Fruit fly (Drosophila melanogaster) whole organism, wandering third instar larva: ENCODE measurements around the gene CG32032.

Source experiments
- Abd-B ChIP-seq: fragments of >200 bp; optimal IDR thresholded peaks from 2 replicates; lab custom pipeline; 2017; ENCODE audit warnings: missing biosample characterization, missing genetic modification characterization
- CG32264 ChIP-seq: fragments of 200-800 bp; sonication (Bioruptor generic); optimal IDR thresholded peaks from 2 replicates; lab custom pipeline; 2016; ENCODE audit warnings: missing biosample characterization, missing genetic modification characterization
- CG9705 ChIP-seq: fragments of 200-800 bp; sonication (Bioruptor generic); optimal IDR thresholded peaks from 2 replicates; lab custom pipeline; 2018; ENCODE audit warnings: missing biosample characterization, mild to moderate bottlenecking, missing genetic modification characterization
- Dfd ChIP-seq: fragments of >200 bp; optimal IDR thresholded peaks from 2 replicates; lab custom pipeline; 2017; ENCODE audit warnings: missing biosample characterization, missing genetic modification characterization
- Dif ChIP-seq: fragments of 200-275, 200-300 bp; sonication (Bioruptor generic); optimal IDR thresholded peaks from 2 replicates; lab custom pipeline; 2018; ENCODE audit warnings: missing biosample characterization, missing genetic modification characterization; ENCODE audit not compliant: partially characterized antibody
- HLH106 ChIP-seq: fragments of 200-800 bp; optimal IDR thresholded peaks from 3 replicates; lab custom pipeline; 2019; ENCODE audit warnings: missing biosample characterization, mild to moderate bottlenecking, missing genetic modification characterization, moderate library complexity
- Hnf4 ChIP-seq: fragments of 200-800 bp; sonication (Bioruptor generic); optimal IDR thresholded peaks from 2 replicates; lab custom pipeline; 2016; ENCODE audit warnings: missing biosample characterization, mild to moderate bottlenecking, missing genetic modification characterization
- Hr78 ChIP-seq: fragments of >200 bp; optimal IDR thresholded peaks from 2 replicates; lab custom pipeline; 2017; ENCODE audit warnings: missing biosample characterization, missing genetic modification characterization
- Hr83 ChIP-seq: fragments of 200-300 bp; sonication (Bioruptor generic); optimal IDR thresholded peaks from 2 replicates; lab custom pipeline; 2016; ENCODE audit warnings: missing biosample characterization, mild to moderate bottlenecking, missing genetic modification characterization, moderate library complexity; ENCODE audit not compliant: poor library complexity, severe bottlenecking
- Jra ChIP-seq: sonication (Bioruptor generic); optimal IDR thresholded peaks from 2 replicates; lab custom pipeline; 2016; ENCODE audit warnings: missing biosample characterization, missing genetic modification characterization
- Mio ChIP-seq: sonication (Bioruptor generic); optimal IDR thresholded peaks from 2 replicates; lab custom pipeline; 2016; ENCODE audit warnings: missing biosample characterization, missing genetic modification characterization
- Myc ChIP-seq: fragments of >200 bp; optimal IDR thresholded peaks from 2 replicates; lab custom pipeline; 2017
- N ChIP-seq: fragments of >200 bp; optimal IDR thresholded peaks from 2 replicates; lab custom pipeline; 2018; ENCODE audit warnings: missing biosample characterization, missing external identifiers, missing genetic modification characterization
- OdsH ChIP-seq: fragments of 200-800 bp; sonication (Bioruptor generic); optimal IDR thresholded peaks from 2 replicates; lab custom pipeline; 2016; ENCODE audit warnings: missing biosample characterization, mild to moderate bottlenecking, missing genetic modification characterization
- Rel ChIP-seq, 2 experiments: fragments of 200-800 bp; sonication (Bioruptor generic) in 1 of 2; optimal IDR thresholded peaks; 2 replicates in 1 of 2; 3 replicates in 1 of 2; lab custom pipeline; 2016 to 2019; ENCODE audit warnings: mild to moderate bottlenecking in 2 of 2, missing biosample characterization in 2 of 2, missing genetic modification characterization in 2 of 2, moderate library complexity in 1 of 2
- Sp1 ChIP-seq: fragments of 200-800 bp; sonication (Bioruptor generic); optimal IDR thresholded peaks from 3 replicates; lab custom pipeline; 2019; ENCODE audit warnings: missing biosample characterization, mild to moderate bottlenecking, missing genetic modification characterization, moderate library complexity
- Vsx2 ChIP-seq: fragments of 200-300, 225-300 bp; sonication (Bioruptor generic); optimal IDR thresholded peaks from 2 replicates; lab custom pipeline; 2018; ENCODE audit warnings: missing biosample characterization, missing genetic modification characterization; ENCODE audit not compliant: partially characterized antibody
- br ChIP-seq: fragments of 200-800 bp; sonication (Bioruptor generic); optimal IDR thresholded peaks from 2 replicates; lab custom pipeline; 2016; ENCODE audit warnings: missing biosample characterization, missing genetic modification characterization
- brk ChIP-seq: fragments of 200-800 bp; sonication (Bioruptor generic); optimal IDR thresholded peaks from 2 replicates; lab custom pipeline; 2016; ENCODE audit warnings: missing biosample characterization, mild to moderate bottlenecking, missing genetic modification characterization
- dmrt93B ChIP-seq: fragments of 200-800 bp; sonication (Bioruptor generic); optimal IDR thresholded peaks from 2 replicates; lab custom pipeline; 2018; ENCODE audit warnings: missing biosample characterization, mild to moderate bottlenecking, missing genetic modification characterization
- ey ChIP-seq: fragments of 200-800 bp; sonication (Bioruptor generic); optimal IDR thresholded peaks from 2 replicates; lab custom pipeline; 2016; ENCODE audit warnings: missing biosample characterization, missing genetic modification characterization
- foxo ChIP-seq, 2 experiments: fragments of 200-800 bp; sonication (Bioruptor generic); optimal IDR thresholded peaks; 2 replicates in 1 of 2; 3 replicates in 1 of 2; lab custom pipeline; 2016 to 2017; ENCODE audit warnings: missing biosample characterization in 2 of 2, missing genetic modification characterization in 2 of 2
- fru ChIP-seq: fragments of 200-800 bp; sonication (Bioruptor generic); optimal IDR thresholded peaks from 3 replicates; lab custom pipeline; 2016; ENCODE audit warnings: missing biosample characterization, mild to moderate bottlenecking, missing genetic modification characterization
- h ChIP-seq: fragments of 200-800 bp; sonication (Bioruptor generic); optimal IDR thresholded peaks from 3 replicates; lab custom pipeline; 2016; ENCODE audit warnings: missing biosample characterization, mild to moderate bottlenecking, missing genetic modification characterization
- lola ChIP-seq: fragments of >200 bp; optimal IDR thresholded peaks from 2 replicates; lab custom pipeline; 2017; ENCODE audit warnings: missing biosample characterization, missing genetic modification characterization
- pan ChIP-seq: fragments of >200 bp; optimal IDR thresholded peaks from 2 replicates; lab custom pipeline; 2017
- psq ChIP-seq: fragments of 200-800 bp; sonication (Bioruptor generic); optimal IDR thresholded peaks from 3 replicates; lab custom pipeline; 2017; ENCODE audit warnings: missing biosample characterization, mild to moderate bottlenecking, missing genetic modification characterization, moderate library complexity
- rgr ChIP-seq: fragments of 200-800 bp; sonication (Bioruptor generic); optimal IDR thresholded peaks from 3 replicates; lab custom pipeline; 2016; ENCODE audit warnings: missing biosample characterization, mild to moderate bottlenecking, missing genetic modification characterization
- sage ChIP-seq: fragments of 200-800 bp; sonication (Bioruptor generic); optimal IDR thresholded peaks from 2 replicates; lab custom pipeline; 2016; ENCODE audit warnings: missing biosample characterization, mild to moderate bottlenecking, missing genetic modification characterization
- sv ChIP-seq: fragments of 200-800 bp; sonication (Bioruptor generic); optimal IDR thresholded peaks from 3 replicates; lab custom pipeline; 2016; ENCODE audit warnings: missing biosample characterization, missing genetic modification characterization
- tai ChIP-seq: sonication (Bioruptor generic); optimal IDR thresholded peaks from 2 replicates; lab custom pipeline; 2016; ENCODE audit warnings: missing biosample characterization, missing genetic modification characterization
- usp ChIP-seq: fragments of >200 bp; optimal IDR thresholded peaks from 2 replicates; lab custom pipeline; 2017; ENCODE audit warnings: missing biosample characterization, missing genetic modification characterization
- woc ChIP-seq: sonication (Bioruptor generic); optimal IDR thresholded peaks from 2 replicates; lab custom pipeline; 2016; ENCODE audit warnings: missing biosample characterization, mild to moderate bottlenecking, missing genetic modification characterization

CG32032 gene

DNA sequence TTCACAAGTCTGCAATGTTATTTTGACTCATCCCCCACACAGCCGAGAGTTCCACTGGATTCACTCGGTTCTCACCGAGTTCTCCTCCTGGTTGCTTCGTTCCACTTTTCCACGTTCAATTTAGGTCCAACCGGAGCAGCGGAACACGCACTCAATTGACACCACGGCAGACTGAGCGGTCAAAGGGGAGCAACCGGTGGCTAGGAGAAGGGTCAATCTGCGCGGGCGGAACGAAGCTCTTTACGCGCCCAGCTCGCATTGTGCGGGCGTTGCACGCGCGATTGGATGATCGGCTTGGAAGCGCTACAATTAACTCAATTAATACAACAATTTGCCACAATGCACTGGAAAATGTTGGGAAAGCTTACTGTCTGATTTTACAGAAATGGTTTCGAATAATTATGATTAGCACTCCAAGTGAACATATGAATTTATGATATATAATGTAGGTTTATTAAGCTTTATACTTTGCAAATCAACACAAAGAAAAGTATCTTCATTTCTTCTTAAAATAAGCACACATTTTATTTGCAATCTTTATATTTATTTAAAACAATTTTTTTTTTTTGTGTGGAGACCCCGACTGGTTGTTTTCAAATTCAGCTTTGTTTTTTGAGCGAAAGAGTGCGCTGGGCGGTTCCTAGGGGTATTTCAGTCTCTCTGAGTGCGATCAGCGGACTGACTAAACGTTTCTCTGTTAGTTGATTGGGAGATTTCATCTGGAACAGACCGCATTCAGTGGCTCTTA is at the start of gene CG32032:
TSS of gene CG32032 (plus strand) at position 698 of the 748 bp plus-strand sequence.
- TF ChIP-seq psq (GFP tag; lab: Kevin White, UChicago) = peak; percentile 16
- TF ChIP-seq br (GFP tag; lab: Kevin White, UChicago) = peak; percentile 6
- no peak for TF ChIP-seq Hnf4
- peak; percentile 33 for TF ChIP-seq rgr (GFP tag; lab: Kevin White, UChicago)

DNA sequence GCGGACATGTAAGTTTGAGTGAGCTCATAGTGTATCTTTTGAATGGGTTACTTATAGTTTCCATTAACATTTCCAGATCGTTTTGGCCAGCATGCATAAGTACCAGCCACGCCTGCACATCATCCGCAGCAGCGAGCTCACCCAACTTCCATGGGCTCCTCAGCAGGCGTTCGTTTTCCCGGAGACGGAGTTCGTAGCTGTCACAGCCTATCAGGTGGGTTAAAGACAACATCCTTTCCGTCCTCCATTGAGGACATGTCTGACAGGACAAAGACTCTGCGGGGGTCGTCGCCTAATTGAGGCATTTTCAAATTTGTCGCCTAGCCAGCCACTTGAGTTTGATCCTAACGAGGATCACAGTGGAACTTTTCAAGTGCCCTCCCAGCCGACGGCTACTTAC is 49.2 kb upstream of the CG32032 start:
- no peak for TF ChIP-seq pan (lab: Kevin White, UChicago)
- no peak for TF ChIP-seq Dif
- no peak for TF ChIP-seq OdsH (GFP tag; lab: Kevin White, UChicago)
- TF ChIP-seq sage (GFP tag; lab: Kevin White, UChicago) = no peak
- no peak for TF ChIP-seq fru (GFP tag; lab: Kevin White, UChicago)
- no peak for TF ChIP-seq Hr83 (GFP tag; lab: Kevin White, UChicago)
- TF ChIP-seq Mio (GFP tag; lab: Kevin White, UChicago) = no peak
- TF ChIP-seq dmrt93B = no peak
- TF ChIP-seq brk (GFP tag; lab: Kevin White, UChicago) = no peak
- no peak for TF ChIP-seq sv
- TF ChIP-seq tai = no peak
- TF ChIP-seq Dfd = no peak
- TF ChIP-seq Myc (lab: Kevin White, UChicago) = no peak
- TF ChIP-seq HLH106 (tag; lab: Kevin White, UChicago) = no peak
- TF ChIP-seq h (GFP tag; lab: Kevin White, UChicago) = no peak
- TF ChIP-seq N (GFP tag; lab: Kevin White, UChicago) = no peak

DNA sequence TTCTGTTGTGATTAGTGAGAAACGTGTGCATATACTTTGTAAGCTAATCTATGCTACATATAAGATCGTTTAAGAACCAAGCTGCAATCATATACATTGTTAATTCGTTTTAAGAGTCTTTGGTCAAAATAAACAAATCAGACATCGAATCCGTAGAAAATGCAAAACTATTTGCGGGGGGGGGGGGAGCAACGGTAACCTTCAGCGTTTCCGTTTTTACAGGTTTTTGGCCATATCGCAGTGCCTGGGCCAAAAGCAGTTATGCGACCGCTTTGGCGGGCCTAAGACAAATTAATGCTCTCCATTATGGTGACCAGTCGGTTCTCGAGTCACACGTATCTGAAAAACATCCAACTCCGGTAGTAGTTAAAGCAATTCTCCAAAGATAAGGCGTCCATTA is 48.0 kb upstream of the CG32032 start:
- TF ChIP-seq fru (GFP tag; lab: Kevin White, UChicago) (no peak), Dfd (peak; percentile 93)

DNA sequence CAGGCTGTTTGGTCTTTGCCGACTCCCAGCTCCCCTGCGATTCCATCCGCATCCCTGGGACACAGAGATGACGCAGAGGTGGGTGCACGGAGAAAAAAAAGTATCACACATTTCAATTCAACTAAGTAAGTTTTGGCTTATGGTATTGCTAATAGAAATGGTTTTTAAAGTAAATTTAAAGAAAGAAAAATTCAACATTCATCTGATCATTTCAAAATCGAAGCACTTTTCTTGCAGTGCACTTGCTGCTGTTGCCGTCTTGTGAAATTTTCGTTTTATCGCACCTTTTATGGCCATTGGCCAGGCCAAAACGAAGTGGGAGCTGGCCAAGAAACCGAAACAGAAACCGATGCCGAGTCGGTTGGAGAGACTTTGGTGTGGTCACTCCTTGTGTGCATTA is 47.5 kb upstream of the CG32032 start:
- TF ChIP-seq sage (GFP tag; lab: Kevin White, UChicago) (peak; percentile 41), psq (GFP tag; lab: Kevin White, UChicago) (peak; percentile 64), Hr78 (no peak), foxo (GFP tag; optimal IDR thresholded peaks at IDR 0.05; lab: Kevin White, UChicago) (peak in 1 of 2 experiments; percentile 85), Dfd (no peak), rgr (GFP tag; lab: Kevin White, UChicago) (peak; percentile 69), Vsx2 (no peak), brk (GFP tag; lab: Kevin White, UChicago) (peak; percentile 48), woc (peak; percentile 69), fru (GFP tag; lab: Kevin White, UChicago) (peak; percentile 88), ey (GFP tag; lab: Kevin White, UChicago) (peak; percentile 78), HLH106 (tag; lab: Kevin White, UChicago) (peak; percentile 79), dmrt93B (peak; percentile 59), Sp1 (GFP tag; lab: Kevin White, UChicago) (peak; percentile 64), h (GFP tag; lab: Kevin White, UChicago) (peak; percentile 88), pan (lab: Kevin White, UChicago) (no peak), usp (GFP tag; lab: Kevin White, UChicago) (no peak), Rel (GFP tag; optimal IDR thresholded peaks at IDR 0.05; lab: Kevin White, UChicago) (no peak), Rel (tag; optimal IDR thresholded peaks at IDR 0.05; lab: Kevin White, UChicago) (peak; percentile 5), CG32264 (GFP tag; lab: Kevin White, UChicago) (peak; percentile 71), OdsH (GFP tag; lab: Kevin White, UChicago) (peak; percentile 81), Jra (peak; percentile 54), CG9705 (GFP tag; lab: Kevin White, UChicago) (peak; percentile 44), br (GFP tag; lab: Kevin White, UChicago) (peak; percentile 79), Hnf4 (peak; percentile 63)

DNA sequence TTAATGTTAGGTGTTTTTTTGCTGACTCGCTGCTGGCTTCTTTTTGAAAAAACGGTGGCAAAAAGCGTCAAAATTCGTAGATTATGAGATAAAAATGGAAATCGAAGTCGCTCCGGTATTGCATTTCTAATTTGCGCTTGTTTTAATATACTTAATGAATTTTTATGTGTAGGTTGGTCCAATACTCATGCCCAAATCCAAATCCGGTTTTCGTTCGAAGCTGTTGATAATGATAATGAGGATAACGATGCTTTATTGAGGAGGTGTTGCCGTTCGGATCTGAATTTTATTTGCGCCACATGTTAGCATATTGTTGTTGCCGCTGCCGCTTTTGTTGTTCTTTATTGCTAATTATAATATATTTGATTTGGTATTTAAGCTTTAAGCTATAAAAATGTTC is 46.6 kb upstream of the CG32032 start:
- TF ChIP-seq psq (GFP tag; lab: Kevin White, UChicago) (no peak), N (GFP tag; lab: Kevin White, UChicago) (no peak), Dfd (no peak), Abd-B (GFP tag; lab: Kevin White, UChicago) (no peak), pan (lab: Kevin White, UChicago) (no peak), lola (GFP tag; lab: Kevin White, UChicago) (no peak), OdsH (GFP tag; lab: Kevin White, UChicago) (no peak), foxo (GFP tag; optimal IDR thresholded peaks at IDR 0.05; lab: Kevin White, UChicago) (no peak), sv (no peak), Vsx2 (no peak), Hnf4 (no peak), usp (GFP tag; lab: Kevin White, UChicago) (no peak), Rel (GFP tag; optimal IDR thresholded peaks at IDR 0.05; lab: Kevin White, UChicago) (no peak), Rel (tag; optimal IDR thresholded peaks at IDR 0.05; lab: Kevin White, UChicago) (no peak), ey (GFP tag; lab: Kevin White, UChicago) (no peak), br (GFP tag; lab: Kevin White, UChicago) (no peak), sage (GFP tag; lab: Kevin White, UChicago) (no peak)
